Fruit fly (Drosophila melanogaster): ENCODE results near the gene CG5466.

Gene CG5466

DNA sequence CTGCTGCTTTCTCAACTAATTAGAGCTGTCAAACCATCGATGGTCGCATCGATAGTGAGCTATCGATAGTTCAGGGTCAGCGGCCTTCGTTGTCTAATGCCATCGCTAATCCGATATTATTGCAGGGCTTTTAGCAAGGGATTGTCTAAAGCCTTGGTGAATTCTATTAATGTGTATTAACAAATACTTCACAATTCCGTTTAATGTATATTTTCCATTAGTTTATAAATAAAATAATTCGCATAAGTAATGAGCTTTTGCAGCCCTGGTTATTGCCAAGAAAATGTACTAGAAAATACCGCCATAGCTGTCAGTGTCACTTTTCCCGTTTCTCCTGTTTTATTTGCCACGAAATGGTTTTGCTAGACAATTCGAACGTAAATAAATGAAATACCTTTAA is 37.9 kb upstream of the CG5466 start, which contains the start of the genes EloB and Srp14 (continued):
- TF ChIP-seq Nf-YB (GFP tag; optimal IDR thresholded peaks at IDR 0.05) = peak; percentile 53
- no peak for TF ChIP-seq peb (GFP tag; IDR thresholded peaks at IDR 0.05)
- peak; percentile 68 for TF ChIP-seq Mes4 (GFP tag; optimal IDR thresholded peaks at IDR 0.05)
- TF ChIP-seq eve (GFP tag; optimal IDR thresholded peaks at IDR 0.05) = no peak
- peak; percentile 72 for TF ChIP-seq ara (GFP tag; IDR thresholded peaks at IDR 0.05)
- TF ChIP-seq disco-r (GFP tag; optimal IDR thresholded peaks at IDR 0.05) = peak; percentile 17
- peak; percentile 65 for TF ChIP-seq her (GFP tag; optimal IDR thresholded peaks at IDR 0.05)
- TF ChIP-seq en (GFP tag; optimal IDR thresholded peaks at IDR 0.05) = peak; percentile 31
- TF ChIP-seq pho (GFP tag; optimal IDR thresholded peaks at IDR 0.05) = peak; percentile 84
- peak; percentile 74 for TF ChIP-seq CG3065 (GFP tag; optimal IDR thresholded peaks at IDR 0.05)
- TF ChIP-seq CG15479 (GFP tag; optimal IDR thresholded peaks at IDR 0.05) = peak; percentile 2
- TF ChIP-seq pros (GFP tag; optimal IDR thresholded peaks at IDR 0.05) = no peak
- peak; percentile 52 for TF ChIP-seq CG12236 (GFP tag; optimal IDR thresholded peaks at IDR 0.05)
- peak; percentile 63 for TF ChIP-seq twi (tag; optimal IDR thresholded peaks at IDR 0.05)
- peak; percentile 86 for TF ChIP-seq CoRest (tag; optimal IDR thresholded peaks at IDR 0.05)
- TF ChIP-seq tio (GFP tag; optimal IDR thresholded peaks at IDR 0.05) = no peak
- peak; percentile 88 for TF ChIP-seq nerfin-2 (GFP tag; IDR thresholded peaks at IDR 0.05; ENCODE audit: partially characterized antibody)
- peak; percentile 84 for TF ChIP-seq CG13624 (GFP tag; optimal IDR thresholded peaks at IDR 0.05)
- TF ChIP-seq lbe (GFP tag; optimal IDR thresholded peaks at IDR 0.05) = peak; percentile 85
- TF ChIP-seq sd (tag; optimal IDR thresholded peaks at IDR 0.05) = no peak
- TF ChIP-seq tup (GFP tag; optimal IDR thresholded peaks at IDR 0.05) = peak; percentile 60
- no peak for TF ChIP-seq Tbp (GFP tag; optimal IDR thresholded peaks at IDR 0.05)
- TF ChIP-seq tap (tag; optimal IDR thresholded peaks at IDR 0.05) = peak; percentile 69
- TF ChIP-seq CG12104 (GFP tag; optimal IDR thresholded peaks at IDR 0.05) = peak; percentile 56
- no peak for TF ChIP-seq CG15011 (GFP tag; optimal IDR thresholded peaks at IDR 0.05)
- peak; percentile 46 for TF ChIP-seq CG16815 (GFP tag; optimal IDR thresholded peaks at IDR 0.05)
- TF ChIP-seq CG2889 (GFP tag; IDR thresholded peaks at IDR 0.05) = peak; percentile 78
- peak; percentile 82 for TF ChIP-seq CG7786 (GFP tag; optimal IDR thresholded peaks at IDR 0.05)
- no peak for TF ChIP-seq CG12071 (GFP tag; optimal IDR thresholded peaks at IDR 0.05)
- TF ChIP-seq pnt (GFP tag; optimal IDR thresholded peaks at IDR 0.05) = peak; percentile 57
- TF ChIP-seq grau (tag; optimal IDR thresholded peaks at IDR 0.05) = peak; percentile 84
- peak; percentile 44; the same call in 1 of the 2 replicates for TF ChIP-seq Drgx (GFP tag; IDR thresholded peaks at IDR 0.05)
- peak; percentile 97 for TF ChIP-seq CG16813 (GFP tag; IDR thresholded peaks at IDR 0.05; ENCODE audit: partially characterized antibody)
- TF ChIP-seq pfk (GFP tag; optimal IDR thresholded peaks at IDR 0.05) = no peak
- TF ChIP-seq C15 (GFP tag; IDR thresholded peaks at IDR 0.05) = peak; percentile 61; the same call in 1 of the 3 replicates
- TF ChIP-seq Poxn (GFP tag; IDR thresholded peaks at IDR 0.05) = no peak
- TF ChIP-seq CG14860 (GFP tag; IDR thresholded peaks at IDR 0.05; ENCODE audit: partially characterized antibody) = peak; percentile 93
- no peak for TF ChIP-seq HLHmδ (GFP tag; optimal IDR thresholded peaks at IDR 0.05)
- TF ChIP-seq Ets65A (GFP tag) = peak; percentile 97
- TF ChIP-seq trh (GFP tag; optimal IDR thresholded peaks at IDR 0.05) = peak; percentile 26
- peak; percentile 52; the same call in 1 of the 2 replicates for TF ChIP-seq crol (GFP tag; IDR thresholded peaks at IDR 0.05)
- TF ChIP-seq yki (optimal IDR thresholded peaks at IDR 0.05) = no peak
- TF ChIP-seq HHEX (GFP tag; optimal IDR thresholded peaks at IDR 0.05) = peak; percentile 42
- peak; percentile 83 for TF ChIP-seq Antp (GFP tag; optimal IDR thresholded peaks at IDR 0.05)
- no peak for TF ChIP-seq dmrt99B (tag; optimal IDR thresholded peaks at IDR 0.05)
- TF ChIP-seq Atf3 (GFP tag; optimal IDR thresholded peaks at IDR 0.05) = peak; percentile 61
- peak; percentile 59 for TF ChIP-seq CrebB (tag; optimal IDR thresholded peaks at IDR 0.05)
- no peak for TF ChIP-seq pan (optimal IDR thresholded peaks at IDR 0.05)
- TF ChIP-seq pan (GFP tag; optimal IDR thresholded peaks at IDR 0.05 in 1 of 2, IDR thresholded peaks at IDR 0.05 in 1 of 2) = peak in 1 of 2 experiments; percentile 70
- peak; percentile 82 for TF ChIP-seq chm (GFP tag; IDR thresholded peaks at IDR 0.05)
- TF ChIP-seq E2f2 (GFP tag; IDR thresholded peaks at IDR 0.05) = peak; percentile 70
- TF ChIP-seq esg (GFP tag; conservative IDR thresholded peaks at IDR 0.05) = peak; percentile 55
